Fruit fly (Drosophila melanogaster) whole organism, pupa: Measurements from ENCODE around the gene CG43063.
A peak's percentile ranks its signal among the peaks of the same experiment; 100 is the strongest.

ENCODE experiments used
- CG10348 ChIP-seq: fragments of 200-800 bp; sonication (Bioruptor generic); IDR thresholded peaks from 2 replicates; pipeline ENCODE4 v1.3.6; 2022; ENCODE audit warnings: missing biosample characterization, missing genetic modification characterization
- CG12605 ChIP-seq: fragments of 200-800 bp; sonication (Bioruptor generic); IDR thresholded peaks from 2 replicates; pipeline ENCODE4 v1.3.6; 2022; ENCODE audit warnings: missing biosample characterization, missing genetic modification characterization
- CG13204 ChIP-seq: fragments of 200-800 bp; sonication (Bioruptor generic); optimal IDR thresholded peaks from 2 replicates; lab custom pipeline; 2018; ENCODE audit warnings: missing biosample characterization, mild to moderate bottlenecking, missing genetic modification characterization, moderate library complexity
- CG14655 ChIP-seq: fragments of 200-800 bp; sonication (Bioruptor generic); optimal IDR thresholded peaks from 3 replicates; lab custom pipeline; 2017; ENCODE audit warnings: mild to moderate bottlenecking, missing biosample characterization, missing genetic modification reagents, missing genetic modification characterization
- CG15710 ChIP-seq: fragments of 200-800 bp; sonication (Bioruptor generic); optimal IDR thresholded peaks from 2 replicates; lab custom pipeline; 2018; ENCODE audit warnings: missing biosample characterization, mild to moderate bottlenecking, missing genetic modification characterization, moderate library complexity
- CG17806 ChIP-seq: fragments of 200-800 bp; sonication (Bioruptor generic); optimal IDR thresholded peaks from 2 replicates; lab custom pipeline; 2018; ENCODE audit warnings: missing biosample characterization, mild to moderate bottlenecking, missing genetic modification characterization, moderate library complexity
- CG32121 ChIP-seq: fragments of 200-800 bp; sonication (Bioruptor generic); IDR thresholded peaks from 2 replicates; pipeline ENCODE4 v1.3.6; 2022; ENCODE audit warnings: missing biosample characterization, missing genetic modification characterization
- CG34367 ChIP-seq: fragments of 200-800 bp; sonication (Bioruptor generic); optimal IDR thresholded peaks from 2 replicates; lab custom pipeline; 2018; ENCODE audit warnings: missing biosample characterization, mild to moderate bottlenecking, missing genetic modification characterization
- CG4496 ChIP-seq: fragments of 200-800 bp; sonication (Bioruptor generic); IDR thresholded peaks from 3 replicates; pipeline ENCODE4 v1.3.6; 2022; ENCODE audit warnings: missing biosample characterization, missing genetic modification characterization
- CG8159 ChIP-seq: fragments of 200-800 bp; sonication (Bioruptor generic); optimal IDR thresholded peaks from 3 replicates; lab custom pipeline; 2018; ENCODE audit warnings: missing biosample characterization, mild to moderate bottlenecking, missing genetic modification characterization, moderate library complexity
- CG8301 ChIP-seq: fragments of 200-800 bp; sonication (Bioruptor generic); optimal IDR thresholded peaks from 2 replicates; lab custom pipeline; 2018; ENCODE audit warnings: missing biosample characterization, mild to moderate bottlenecking, missing genetic modification characterization
- CG9948 ChIP-seq: fragments of 200-800 bp; sonication (Bioruptor generic); optimal IDR thresholded peaks from 2 replicates; lab custom pipeline; 2018; ENCODE audit warnings: missing biosample characterization, mild to moderate bottlenecking, missing genetic modification characterization, moderate library complexity
- D1 ChIP-seq: fragments of 200-800 bp; sonication (Bioruptor generic); optimal IDR thresholded peaks from 2 replicates; lab custom pipeline; 2018; ENCODE audit warnings: missing biosample characterization, mild to moderate bottlenecking, missing genetic modification characterization, moderate library complexity
- EcR ChIP-seq: fragments of 200-800 bp; sonication (Bioruptor generic); optimal IDR thresholded peaks from 3 replicates; lab custom pipeline; 2019; ENCODE audit warnings: missing biosample characterization, missing genetic modification characterization, mild to moderate bottlenecking, moderate library complexity, missing genetic modification reagents
- Ets98B ChIP-seq: fragments of 200-800 bp; sonication (Bioruptor generic); IDR thresholded peaks from 2 replicates; pipeline ENCODE4 v1.3.6; 2022; ENCODE audit warnings: missing biosample characterization, missing genetic modification characterization
- Pif1A ChIP-seq: fragments of 200-800 bp; sonication (Bioruptor generic); optimal IDR thresholded peaks from 3 replicates; lab custom pipeline; 2016; ENCODE audit warnings: missing biosample characterization, missing genetic modification characterization
- Pif1B ChIP-seq: fragments of 200-800 bp; sonication (Bioruptor generic); optimal IDR thresholded peaks from 3 replicates; lab custom pipeline; 2016; ENCODE audit warnings: missing biosample characterization, missing genetic modification characterization
- Snoo ChIP-seq: fragments of 200-800 bp; sonication (Bioruptor generic); optimal IDR thresholded peaks from 3 replicates; lab custom pipeline; 2017; ENCODE audit warnings: missing biosample characterization, mild to moderate bottlenecking, missing genetic modification characterization, inconsistent platforms
- fd96Ca ChIP-seq: fragments of 200-800 bp; sonication (Bioruptor generic); IDR thresholded peaks from 3 replicates; pipeline ENCODE4 v1.3.6; 2022; ENCODE audit warnings: missing biosample characterization, missing genetic modification characterization
- gl ChIP-seq: fragments of 200-800 bp; sonication (Bioruptor generic); optimal IDR thresholded peaks from 2 replicates; lab custom pipeline; 2018; ENCODE audit warnings: missing biosample characterization, mild to moderate bottlenecking, missing genetic modification characterization
- rn ChIP-seq: fragments of 200-800 bp; sonication (Bioruptor generic); IDR thresholded peaks from 2 replicates; pipeline ENCODE4 v1.3.6; 2022; ENCODE audit warnings: missing biosample characterization, missing genetic modification characterization

Gene CG43063

DNA sequence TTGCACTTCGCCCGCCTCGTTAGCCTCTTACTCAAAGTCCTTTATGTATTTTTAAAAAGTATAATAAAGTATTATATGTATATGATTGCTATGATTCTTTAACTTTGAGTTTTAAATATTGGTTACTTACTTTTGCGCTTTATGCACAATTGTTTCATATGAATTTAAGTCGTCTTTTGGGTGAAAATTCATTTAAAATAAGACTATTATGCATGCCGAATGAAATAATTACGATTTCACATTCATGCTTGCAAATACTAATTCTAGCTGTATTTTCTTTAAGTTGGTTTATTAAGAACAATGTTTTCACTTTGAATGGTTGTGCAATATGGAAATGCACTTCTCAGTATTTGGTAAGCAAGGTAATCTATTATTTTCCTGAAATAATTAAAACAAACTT, at the start of gene CG43063:
Gene CG43063 (plus strand): TSS at position 301 of the 400 bp plus-strand sequence.
- TF ChIP-seq CG32121 (GFP tag; lab: Robert Waterston, UW) (no peak), fd96Ca (GFP tag; lab: Robert Waterston, UW) (no peak), CG15710 (no peak), CG8301 (tag; lab: Kevin White, UChicago) (no peak), Ets98B (GFP tag; lab: Robert Waterston, UW) (no peak), CG9948 (tag; lab: Kevin White, UChicago) (no peak), D1 (tag; lab: Kevin White, UChicago) (no peak), CG34367 (tag; lab: Kevin White, UChicago) (no peak), CG12605 (GFP tag; lab: Robert Waterston, UW) (no peak), Pif1B (GFP tag; lab: Kevin White, UChicago) (no peak), rn (GFP tag; lab: Robert Waterston, UW) (no peak), gl (tag; lab: Kevin White, UChicago) (no peak), CG8159 (tag; lab: Kevin White, UChicago) (no peak)
- TF ChIP-seq, all 21 proteins: peak for 0

DNA sequence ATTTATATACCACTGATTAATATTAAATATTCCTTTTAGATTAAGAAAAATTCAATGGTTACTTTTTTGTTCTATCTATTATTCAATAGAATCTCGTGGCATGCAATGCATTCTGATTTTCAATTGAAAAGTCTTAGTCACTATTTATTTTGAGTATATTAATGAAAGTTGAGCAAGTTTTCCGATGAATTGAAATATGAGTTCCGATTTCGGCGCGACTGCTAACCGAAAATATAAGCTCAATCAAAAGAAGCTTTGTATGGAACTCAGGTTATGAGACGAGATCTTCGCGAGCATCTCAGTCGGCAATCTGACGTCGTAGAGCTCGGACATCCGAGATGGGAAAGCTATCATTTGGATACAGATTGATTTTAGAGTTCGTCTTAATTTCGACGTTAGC, 47.9 kb upstream of the CG43063 start, which contains the start of gene CG11668:
Gene CG11668 (plus strand): TSS at position 301 of the 400 bp plus-strand sequence.
- no peak for TF ChIP-seq Ets98B (GFP tag; lab: Robert Waterston, UW)
- TF ChIP-seq CG34367 (tag; lab: Kevin White, UChicago), result no peak
- no peak for TF ChIP-seq CG12605 (GFP tag; lab: Robert Waterston, UW)
- no peak for TF ChIP-seq EcR (GFP tag; lab: Kevin White, UChicago)
- TF ChIP-seq CG32121 (GFP tag; lab: Robert Waterston, UW), result no peak
- no peak for TF ChIP-seq rn (GFP tag; lab: Robert Waterston, UW)
- TF ChIP-seq CG13204 (GFP tag; lab: Kevin White, UChicago), result no peak
- TF ChIP-seq D1 (tag; lab: Kevin White, UChicago), result no peak

DNA sequence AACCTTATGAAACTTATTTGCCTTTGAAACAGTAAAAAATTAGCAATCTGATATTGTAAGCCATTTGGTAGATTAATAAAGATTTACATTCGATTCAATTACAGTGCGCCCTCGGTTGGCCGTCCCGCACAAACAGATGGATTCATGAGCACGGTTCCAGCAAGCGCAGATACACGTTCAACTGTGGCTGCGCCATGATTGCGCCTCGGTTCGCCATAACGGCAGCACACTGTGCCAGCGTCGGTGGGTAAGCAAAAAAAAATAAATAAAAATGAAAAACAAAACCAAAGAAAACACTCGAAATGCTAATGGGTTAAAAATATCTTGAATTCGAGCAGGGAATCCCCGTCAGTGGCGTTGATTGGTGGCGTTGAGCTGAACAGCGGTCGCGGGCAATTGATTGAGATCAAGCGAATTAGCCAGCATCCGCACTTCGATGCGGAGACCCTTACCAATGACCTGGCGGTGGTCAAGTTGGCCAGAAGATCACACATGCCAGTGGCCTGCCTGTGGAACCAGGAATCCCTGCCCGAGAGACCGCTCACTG, 46.9 kb upstream of the CG43063 start:
- no peak for TF ChIP-seq CG34367 (tag; lab: Kevin White, UChicago)
- 0 out of 2 replicates have a peak, but pooled peaks have one; percentile 16 for TF ChIP-seq Ets98B (GFP tag; lab: Robert Waterston, UW)
- no peak for TF ChIP-seq rn (GFP tag; lab: Robert Waterston, UW)
- TF ChIP-seq CG32121 (GFP tag; lab: Robert Waterston, UW), result no peak
- no peak for TF ChIP-seq CG8301 (tag; lab: Kevin White, UChicago)
- no peak for TF ChIP-seq EcR (GFP tag; lab: Kevin White, UChicago)
- TF ChIP-seq fd96Ca (GFP tag; lab: Robert Waterston, UW), result 0 out of 3 replicates have a peak, but pooled peaks have one; percentile 38
- TF ChIP-seq Pif1A (GFP tag; lab: Kevin White, UChicago), result no peak
- no peak for TF ChIP-seq D1 (tag; lab: Kevin White, UChicago)
- TF ChIP-seq CG4496 (GFP tag; lab: Robert Waterston, UW), result peak; percentile 49; the same call in 2 of the 3 replicates
- TF ChIP-seq Pif1B (GFP tag; lab: Kevin White, UChicago), result no peak
- TF ChIP-seq CG8159 (tag; lab: Kevin White, UChicago), result no peak
- peak; percentile 22 for TF ChIP-seq CG15710

DNA sequence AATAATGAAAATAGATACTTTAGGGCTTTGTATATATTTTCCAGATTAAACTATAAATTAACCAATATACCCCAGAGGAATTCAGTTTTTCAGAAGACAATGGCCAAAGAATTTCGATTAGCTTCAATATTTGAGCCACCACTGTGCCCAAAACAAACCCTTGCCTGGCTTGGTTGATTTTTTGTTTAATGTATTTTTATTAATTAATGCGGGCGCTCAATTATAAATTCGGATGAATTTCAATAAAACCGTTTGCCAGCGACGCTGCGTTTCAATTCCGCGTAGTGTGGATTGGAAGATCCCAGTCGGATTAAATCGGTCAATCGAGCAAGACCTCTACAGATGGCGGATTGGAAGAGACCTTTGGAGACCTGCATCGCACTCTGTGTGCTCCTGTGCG, 44.3 kb upstream of the CG43063 start, which contains the start of gene CG11670:
Gene CG11670 (plus strand): TSS at position 301 of the 400 bp plus-strand sequence.
- TF ChIP-seq D1 (tag; lab: Kevin White, UChicago) (no peak), Ets98B (GFP tag; lab: Robert Waterston, UW) (no peak), CG32121 (GFP tag; lab: Robert Waterston, UW) (no peak), CG12605 (GFP tag; lab: Robert Waterston, UW) (no peak)

DNA sequence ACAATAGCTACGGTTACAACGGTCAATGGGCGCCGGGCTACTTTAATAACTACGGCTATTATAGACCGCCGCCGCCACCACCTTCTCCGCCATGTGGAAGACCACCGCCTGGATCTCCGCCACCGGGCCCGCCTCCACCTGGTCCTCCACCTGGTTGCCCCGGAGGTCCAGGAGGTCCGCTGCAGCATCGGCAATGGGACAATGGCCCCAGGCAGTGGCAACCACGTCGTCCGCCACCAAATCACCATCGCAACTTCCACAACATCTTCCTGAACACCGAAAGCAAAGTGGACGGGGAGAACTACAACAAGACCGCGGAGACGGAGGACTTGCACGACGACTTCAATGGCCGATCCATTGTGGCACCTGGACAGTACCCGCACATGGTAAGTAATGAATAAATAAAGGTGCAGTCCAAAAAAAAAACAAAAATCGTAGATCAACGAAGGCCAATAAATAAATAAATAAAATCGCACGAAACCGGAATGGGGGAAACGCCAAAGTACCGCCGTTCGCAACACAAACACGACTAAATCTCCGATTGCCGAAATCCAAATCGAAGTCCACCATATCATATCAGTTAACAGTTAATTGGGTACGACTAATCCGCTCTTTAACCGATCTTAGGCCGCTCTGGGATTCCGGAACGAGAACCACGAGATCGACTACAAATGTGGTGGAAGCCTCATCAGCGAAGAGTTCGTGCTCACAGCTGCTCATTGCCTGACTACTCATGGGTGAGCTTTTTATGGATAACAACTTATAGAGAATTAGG, 43.6 kb upstream of the CG43063 start, which contains the start of gene snk:
Gene snk (minus strand): TSS at position 513 of the 775 bp plus-strand sequence.
- TF ChIP-seq fd96Ca (GFP tag; lab: Robert Waterston, UW), result 0 out of 3 replicates have a peak, but pooled peaks have one; percentile 6
- TF ChIP-seq Pif1A (GFP tag; lab: Kevin White, UChicago), result no peak

DNA sequence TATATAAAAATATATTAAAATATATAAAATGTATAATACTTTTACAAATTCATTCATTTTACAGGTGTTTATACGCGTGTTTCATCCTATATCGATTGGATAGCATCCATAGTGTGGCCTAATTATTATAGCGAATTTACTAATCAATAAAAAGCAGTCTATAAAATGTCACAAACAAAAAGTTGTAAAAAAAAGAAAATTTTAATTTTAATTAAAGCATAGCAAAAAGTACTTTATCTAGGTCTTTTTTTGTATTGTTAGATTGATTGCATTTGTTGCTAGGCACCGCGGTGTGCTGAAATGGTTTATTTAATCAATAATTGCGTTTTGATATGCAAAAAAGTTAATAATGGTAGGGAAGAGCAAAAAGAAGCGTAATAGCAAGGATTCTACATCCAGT, 42.2 kb upstream of the CG43063 start, which contains the start of gene CG45122:
Gene CG45122 (plus strand): TSS at position 301 of the 400 bp plus-strand sequence.
- TF ChIP-seq CG34367 (tag; lab: Kevin White, UChicago), result no peak
- TF ChIP-seq EcR (GFP tag; lab: Kevin White, UChicago), result no peak
- no peak for TF ChIP-seq fd96Ca (GFP tag; lab: Robert Waterston, UW)
- no peak for TF ChIP-seq CG32121 (GFP tag; lab: Robert Waterston, UW)
- TF ChIP-seq D1 (tag; lab: Kevin White, UChicago), result no peak
- no peak for TF ChIP-seq Pif1B (GFP tag; lab: Kevin White, UChicago)
- TF ChIP-seq CG15710, result no peak

DNA sequence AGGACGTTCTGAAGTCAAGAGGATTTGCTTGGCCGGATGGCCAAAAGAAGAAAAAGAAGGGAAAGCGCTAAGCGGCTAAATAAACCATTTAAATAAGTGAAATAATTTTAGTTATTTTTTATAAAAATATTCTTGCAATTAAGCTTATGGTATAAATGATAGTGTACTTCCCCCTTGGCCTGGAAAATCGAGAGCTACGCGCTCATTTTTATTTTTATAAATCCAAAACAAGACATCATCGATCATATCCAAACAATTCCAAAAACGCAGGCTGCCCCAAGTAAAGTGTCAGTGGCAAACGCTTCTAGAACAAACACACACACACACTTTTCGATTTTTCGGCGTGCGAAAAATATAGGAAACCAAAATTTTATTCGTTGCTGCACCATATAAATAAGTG, 41.6 kb upstream of the CG43063 start, which contains the start of gene Hsc70-2:
Gene Hsc70-2 (plus strand): TSS at position 301 of the 400 bp plus-strand sequence.
- TF ChIP-seq CG9948 (tag; lab: Kevin White, UChicago), result no peak
- TF ChIP-seq gl (tag; lab: Kevin White, UChicago), result no peak
- no peak for TF ChIP-seq CG15710
- TF ChIP-seq rn (GFP tag; lab: Robert Waterston, UW), result no peak
- TF ChIP-seq CG13204 (GFP tag; lab: Kevin White, UChicago), result no peak
- no peak for TF ChIP-seq EcR (GFP tag; lab: Kevin White, UChicago)
- no peak for TF ChIP-seq Pif1A (GFP tag; lab: Kevin White, UChicago)
- no peak for TF ChIP-seq CG17806 (tag; lab: Kevin White, UChicago)
- no peak for TF ChIP-seq Snoo
- no peak for TF ChIP-seq Ets98B (GFP tag; lab: Robert Waterston, UW)
- no peak for TF ChIP-seq CG32121 (GFP tag; lab: Robert Waterston, UW)
- TF ChIP-seq fd96Ca (GFP tag; lab: Robert Waterston, UW), result no peak
- no peak for TF ChIP-seq CG12605 (GFP tag; lab: Robert Waterston, UW)
- no peak for TF ChIP-seq D1 (tag; lab: Kevin White, UChicago)
- TF ChIP-seq CG4496 (GFP tag; lab: Robert Waterston, UW), result no peak
- TF ChIP-seq CG34367 (tag; lab: Kevin White, UChicago), result no peak
- TF ChIP-seq Pif1B (GFP tag; lab: Kevin White, UChicago), result no peak
- TF ChIP-seq CG8301 (tag; lab: Kevin White, UChicago), result no peak
- TF ChIP-seq CG14655, result no peak
- no peak for TF ChIP-seq CG10348 (GFP tag; lab: Robert Waterston, UW)
